Worm (Caenorhabditis elegans) whole organism, mixed stage, embryonic: Measurements from ENCODE around the gene elof-1.
A peak's percentile ranks its signal among the peaks of the same experiment; 100 is the strongest.

Source experiments
- ceh-39 ChIP-seq: fragments of 150-350 bp; optimal IDR thresholded peaks from 2 replicates; lab custom pipeline; 2014; ENCODE audit warnings: missing biosample characterization, missing genetic modification characterization
- ceh-43 ChIP-seq: fragments of 200-800 bp; sonication (Bioruptor generic); optimal IDR thresholded peaks from 2 replicates; lab custom pipeline; 2018; ENCODE audit warnings: mild to moderate bottlenecking, missing genetic modification characterization, moderate library complexity, missing compliant biosample characterization
- elt-1 ChIP-seq: sonication (generic microtip); optimal IDR thresholded peaks from 2 replicates; lab custom pipeline; 2017; ENCODE audit warnings: missing genetic modification characterization, mild to moderate bottlenecking, missing compliant biosample characterization, antibody characterized with exemption, moderate library complexity, borderline replicate concordance; ENCODE audit not compliant: insufficient read depth
- elt-3 ChIP-seq: fragments of 150-350 bp; optimal IDR thresholded peaks from 2 replicates; lab custom pipeline; 2014; ENCODE audit warnings: missing biosample characterization, missing genetic modification characterization
- lsy-2 ChIP-seq: fragments of 150-350 bp; optimal IDR thresholded peaks from 2 replicates; lab custom pipeline; 2014; ENCODE audit warnings: missing biosample characterization, missing genetic modification characterization
- mep-1 ChIP-seq: fragments of 150-350 bp; optimal IDR thresholded peaks from 2 replicates; lab custom pipeline; 2017; ENCODE audit warnings: missing biosample characterization, missing genetic modification reagents, missing genetic modification characterization, inconsistent platforms
- nhr-12 ChIP-seq: fragments of 150-350 bp; optimal IDR thresholded peaks from 2 replicates; lab custom pipeline; 2014; ENCODE audit warnings: missing biosample characterization, missing genetic modification characterization
- nhr-237 ChIP-seq: fragments of 150-350 bp; optimal IDR thresholded peaks from 2 replicates; lab custom pipeline; 2014; ENCODE audit warnings: missing biosample characterization, missing genetic modification characterization
- nhr-76 ChIP-seq: sonication (generic microtip); optimal IDR thresholded peaks from 2 replicates; lab custom pipeline; 2017; ENCODE audit warnings: missing biosample characterization, missing genetic modification characterization
- pha-4 ChIP-seq: fragments of 150-350 bp; optimal IDR thresholded peaks from 2 replicates; lab custom pipeline; 2018; ENCODE audit warnings: missing biosample characterization, missing genetic modification reagents, missing genetic modification characterization
- snpc-4 ChIP-seq: fragments of 150-350 bp; optimal IDR thresholded peaks from 2 replicates; lab custom pipeline; 2014; ENCODE audit warnings: missing biosample characterization, missing genetic modification characterization
- sptf-1 ChIP-seq: sonication (generic microtip); optimal IDR thresholded peaks from 2 replicates; lab custom pipeline; 2017; ENCODE audit warnings: mild to moderate bottlenecking, missing genetic modification characterization, moderate library complexity, missing compliant biosample characterization
- tbx-8 ChIP-seq: fragments of 200-800 bp; sonication (Bioruptor generic); optimal IDR thresholded peaks from 2 replicates; lab custom pipeline; 2018; ENCODE audit warnings: mild to moderate bottlenecking, missing genetic modification characterization, moderate library complexity, missing compliant biosample characterization
- ztf-11 ChIP-seq: fragments of 150-350 bp; optimal IDR thresholded peaks from 2 replicates; lab custom pipeline; 2014; ENCODE audit warnings: missing biosample characterization, missing genetic modification characterization

- TF ChIP-seq mep-1 (tag; lab: Kevin White, UChicago): peak; percentile 79
- peak; percentile 15 for TF ChIP-seq ceh-39 (tag; lab: Kevin White, UChicago)
- no peak for TF ChIP-seq nhr-12 (tag; lab: Kevin White, UChicago)
- no peak for TF ChIP-seq nhr-76 (tag; lab: Kevin White, UChicago)
- TF ChIP-seq ztf-11 (tag; lab: Kevin White, UChicago): no peak
- no peak for TF ChIP-seq ceh-43
- TF ChIP-seq elt-3 (tag; lab: Kevin White, UChicago): no peak
- TF ChIP-seq nhr-237 (tag; lab: Kevin White, UChicago): peak; percentile 22
- peak; percentile 62 for TF ChIP-seq lsy-2 (tag; lab: Kevin White, UChicago)
- no peak for TF ChIP-seq elt-1
- no peak for TF ChIP-seq snpc-4
- TF ChIP-seq tbx-8: no peak
- peak; percentile 21 for TF ChIP-seq sptf-1 (tag; lab: Kevin White, UChicago)
- TF ChIP-seq pha-4 (tag; lab: Kevin White, UChicago): peak; percentile 32
Observed at ce11 chrII:14390036-14390763, 40.7 kb downstream of the elof-1 start, which contains the start of the genes kbp-3 and nurf-1.
